Worm (Caenorhabditis elegans) whole organism, mixed stage, embryonic: ENCODE results near the gene srh-258.

Source experiments
- M03D4.4 ChIP-seq: sonication (generic microtip); optimal IDR thresholded peaks from 2 replicates; lab custom pipeline; 2017; ENCODE audit warnings: mild to moderate bottlenecking, missing genetic modification characterization, missing compliant biosample characterization
- bed-3 ChIP-seq: fragments of 200-800 bp; sonication (Bioruptor generic); optimal IDR thresholded peaks from 3 replicates; lab custom pipeline; 2018; ENCODE audit warnings: mild to moderate bottlenecking, missing genetic modification characterization, moderate library complexity, missing compliant biosample characterization
- blmp-1 ChIP-seq: fragments of 150-350 bp; optimal IDR thresholded peaks from 2 replicates; lab custom pipeline; 2014; ENCODE audit warnings: missing biosample characterization, missing genetic modification characterization
- ceh-39 ChIP-seq: fragments of 150-350 bp; optimal IDR thresholded peaks from 2 replicates; lab custom pipeline; 2014; ENCODE audit warnings: missing biosample characterization, missing genetic modification characterization
- ceh-43 ChIP-seq: fragments of 200-800 bp; sonication (Bioruptor generic); optimal IDR thresholded peaks from 2 replicates; lab custom pipeline; 2018; ENCODE audit warnings: mild to moderate bottlenecking, missing genetic modification characterization, moderate library complexity, missing compliant biosample characterization
- ceh-83 ChIP-seq: fragments of 200-800 bp; sonication (Bioruptor generic); optimal IDR thresholded peaks from 2 replicates; lab custom pipeline; 2018; ENCODE audit warnings: mild to moderate bottlenecking, missing genetic modification characterization, missing compliant biosample characterization
- ces-1 ChIP-seq: fragments of 150-350 bp; optimal IDR thresholded peaks from 2 replicates; lab custom pipeline; 2014; ENCODE audit warnings: missing biosample characterization, missing genetic modification reagents, missing genetic modification characterization
- cnd-1 ChIP-seq: fragments of 200-800 bp; sonication (Bioruptor generic); optimal IDR thresholded peaks from 2 replicates; lab custom pipeline; 2018; ENCODE audit warnings: mild to moderate bottlenecking, missing genetic modification characterization, missing compliant biosample characterization
- drap-1 ChIP-seq: fragments of 200-800 bp; sonication (Bioruptor generic); optimal IDR thresholded peaks from 3 replicates; lab custom pipeline; 2018; ENCODE audit warnings: mild to moderate bottlenecking, missing genetic modification characterization, missing compliant biosample characterization
- elt-1 ChIP-seq: sonication (generic microtip); optimal IDR thresholded peaks from 2 replicates; lab custom pipeline; 2017; ENCODE audit warnings: missing genetic modification characterization, mild to moderate bottlenecking, missing compliant biosample characterization, antibody characterized with exemption, moderate library complexity, borderline replicate concordance; ENCODE audit not compliant: insufficient read depth
- elt-3 ChIP-seq: fragments of 150-350 bp; optimal IDR thresholded peaks from 2 replicates; lab custom pipeline; 2014; ENCODE audit warnings: missing biosample characterization, missing genetic modification characterization
- flh-1 ChIP-seq: fragments of 200-800 bp; sonication (Bioruptor generic); optimal IDR thresholded peaks from 2 replicates; lab custom pipeline; 2018; ENCODE audit warnings: mild to moderate bottlenecking, missing genetic modification characterization, moderate library complexity, missing compliant biosample characterization
- ham-2 ChIP-seq: fragments of 200-800 bp; sonication (Bioruptor generic); optimal IDR thresholded peaks from 2 replicates; lab custom pipeline; 2018; ENCODE audit warnings: mild to moderate bottlenecking, missing genetic modification characterization, missing compliant biosample characterization
- hlh-1 ChIP-seq: fragments of 150-350 bp; optimal IDR thresholded peaks from 2 replicates; lab custom pipeline; 2014; ENCODE audit warnings: missing biosample characterization, missing genetic modification reagents, missing genetic modification characterization
- lin-13 ChIP-seq: fragments of 150-350 bp; optimal IDR thresholded peaks from 2 replicates; lab custom pipeline; 2014; ENCODE audit warnings: missing biosample characterization, missing genetic modification characterization
- lsy-2 ChIP-seq: fragments of 150-350 bp; optimal IDR thresholded peaks from 2 replicates; lab custom pipeline; 2014; ENCODE audit warnings: missing biosample characterization, missing genetic modification characterization
- mab-5 ChIP-seq: fragments of 150-350 bp; optimal IDR thresholded peaks from 2 replicates; lab custom pipeline; 2014; ENCODE audit warnings: missing biosample characterization, missing genetic modification characterization
- mep-1 ChIP-seq: fragments of 150-350 bp; optimal IDR thresholded peaks from 2 replicates; lab custom pipeline; 2017; ENCODE audit warnings: missing biosample characterization, missing genetic modification reagents, missing genetic modification characterization, inconsistent platforms
- mls-2 ChIP-seq: sonication (generic microtip); optimal IDR thresholded peaks from 2 replicates; lab custom pipeline; 2016; ENCODE audit warnings: mild to moderate bottlenecking, missing genetic modification characterization, moderate library complexity, missing compliant biosample characterization
- nhr-12 ChIP-seq: fragments of 150-350 bp; optimal IDR thresholded peaks from 2 replicates; lab custom pipeline; 2014; ENCODE audit warnings: missing biosample characterization, missing genetic modification characterization
- nhr-2 ChIP-seq: fragments of 150-350 bp; optimal IDR thresholded peaks from 2 replicates; lab custom pipeline; 2014; ENCODE audit warnings: missing biosample characterization, missing genetic modification characterization
- nhr-237 ChIP-seq: fragments of 150-350 bp; optimal IDR thresholded peaks from 2 replicates; lab custom pipeline; 2014; ENCODE audit warnings: missing biosample characterization, missing genetic modification characterization
- nhr-28 ChIP-seq: fragments of 150-350 bp; optimal IDR thresholded peaks from 2 replicates; lab custom pipeline; 2014; ENCODE audit warnings: missing biosample characterization, missing genetic modification characterization
- nhr-76 ChIP-seq: sonication (generic microtip); optimal IDR thresholded peaks from 2 replicates; lab custom pipeline; 2017; ENCODE audit warnings: missing biosample characterization, missing genetic modification characterization
- pha-4 ChIP-seq: fragments of 150-350 bp; optimal IDR thresholded peaks from 2 replicates; lab custom pipeline; 2018; ENCODE audit warnings: missing biosample characterization, missing genetic modification reagents, missing genetic modification characterization
- sem-2 ChIP-seq: fragments of 200-800 bp; sonication (Bioruptor generic); optimal IDR thresholded peaks from 2 replicates; lab custom pipeline; 2018; ENCODE audit warnings: mild to moderate bottlenecking, missing genetic modification characterization, missing compliant biosample characterization
- snpc-4 ChIP-seq: fragments of 150-350 bp; optimal IDR thresholded peaks from 2 replicates; lab custom pipeline; 2014; ENCODE audit warnings: missing biosample characterization, missing genetic modification characterization
- sptf-1 ChIP-seq: sonication (generic microtip); optimal IDR thresholded peaks from 2 replicates; lab custom pipeline; 2017; ENCODE audit warnings: mild to moderate bottlenecking, missing genetic modification characterization, moderate library complexity, missing compliant biosample characterization
- tbx-8 ChIP-seq: fragments of 200-800 bp; sonication (Bioruptor generic); optimal IDR thresholded peaks from 2 replicates; lab custom pipeline; 2018; ENCODE audit warnings: mild to moderate bottlenecking, missing genetic modification characterization, moderate library complexity, missing compliant biosample characterization
- unc-120 ChIP-seq: sonication (generic microtip); optimal IDR thresholded peaks from 2 replicates; lab custom pipeline; 2017; ENCODE audit warnings: missing genetic modification characterization, missing compliant biosample characterization; ENCODE audit not compliant: poor library complexity, severe bottlenecking
- unc-62 ChIP-seq: fragments of 150-350 bp; optimal IDR thresholded peaks from 2 replicates; lab custom pipeline; 2014; ENCODE audit warnings: missing biosample characterization, missing genetic modification reagents, missing genetic modification characterization
- zip-8 ChIP-seq: fragments of 150-350 bp; optimal IDR thresholded peaks from 2 replicates; lab custom pipeline; 2014; ENCODE audit warnings: missing biosample characterization, missing genetic modification characterization

srh-258 gene

DNA sequence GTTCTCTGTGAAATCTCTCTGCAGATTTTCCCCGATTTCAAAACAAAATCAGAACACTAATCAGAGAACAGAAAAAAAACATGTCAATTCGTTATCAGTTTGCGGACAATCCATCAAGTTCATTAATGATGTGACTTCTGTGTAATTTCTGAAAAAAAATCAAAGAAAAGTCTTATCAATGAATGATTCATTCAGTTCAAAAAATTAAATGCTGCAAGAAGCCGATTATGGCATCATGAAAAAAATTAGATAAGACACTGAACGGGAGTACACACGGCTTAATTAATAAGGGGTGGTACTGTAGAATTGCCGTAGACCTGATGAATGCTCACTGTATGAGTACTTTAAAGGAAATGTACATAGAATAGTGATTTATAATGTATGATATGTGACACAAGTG is 31.2 kb downstream of the srh-258 start:
- TF ChIP-seq unc-120 (tag; lab: Kevin White, UChicago) (no peak), elt-1 (tag; lab: Kevin White, UChicago) (no peak), nhr-2 (no peak), flh-1 (GFP tag; lab: Kevin White, UChicago) (no peak), hlh-1 (tag; lab: Kevin White, UChicago) (no peak), nhr-237 (tag; lab: Kevin White, UChicago) (no peak), M03D4.4 (tag; lab: Kevin White, UChicago) (no peak), drap-1 (GFP tag; lab: Kevin White, UChicago) (no peak), blmp-1 (tag; lab: Kevin White, UChicago) (no peak), pha-4 (tag; lab: Kevin White, UChicago) (no peak), mep-1 (tag; lab: Kevin White, UChicago) (no peak), ham-2 (no peak)

DNA sequence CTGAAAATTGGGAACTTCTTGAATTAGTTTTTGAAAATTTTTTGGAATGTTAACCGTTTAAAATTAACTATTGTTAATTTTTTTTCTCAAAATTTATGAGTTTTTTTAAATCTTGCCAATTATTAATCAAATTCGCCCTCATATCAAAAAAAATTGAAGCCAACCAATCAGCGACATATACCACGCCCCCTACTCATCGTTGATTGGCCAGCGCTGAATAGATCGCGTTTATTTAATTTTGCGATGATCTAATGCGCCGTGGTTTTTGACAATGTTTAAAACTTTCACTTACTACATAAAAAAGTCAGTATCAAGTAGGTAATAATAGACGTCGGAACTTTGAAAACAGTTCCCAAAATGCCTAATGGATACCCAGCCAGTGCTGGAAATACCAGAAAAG is 37.4 kb downstream of the srh-258 start:
- no peak for TF ChIP-seq nhr-2
- TF ChIP-seq drap-1 (GFP tag; lab: Kevin White, UChicago): no peak
- TF ChIP-seq nhr-28: no peak
- no peak for TF ChIP-seq nhr-12
- no peak for TF ChIP-seq mls-2 (tag; lab: Kevin White, UChicago)

DNA sequence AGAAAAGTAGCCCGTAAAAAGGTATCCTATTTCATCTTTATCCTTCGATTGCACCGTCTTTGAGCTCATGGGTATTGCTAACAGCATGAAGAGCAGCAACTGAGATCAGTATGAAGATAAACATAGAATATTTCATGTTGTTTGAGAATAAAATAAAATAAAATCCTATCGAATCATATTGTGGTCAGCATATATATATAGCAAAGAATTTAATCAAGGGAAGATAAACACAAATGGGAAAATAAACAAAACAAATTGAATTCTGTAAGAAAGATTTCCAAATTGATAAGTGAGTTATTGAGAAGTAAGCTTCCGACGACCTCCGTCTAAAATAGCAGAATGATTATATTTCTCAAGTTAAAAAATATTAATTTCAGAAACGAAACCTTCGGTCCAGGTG is 38.7 kb downstream of the srh-258 start, which contains the start of gene T26H5.10:
T26H5.10 (minus strand) TSS at position 101 of the 400 bp plus-strand sequence.
- no peak for TF ChIP-seq hlh-1 (tag; lab: Kevin White, UChicago)
- no peak for TF ChIP-seq ceh-39 (tag; lab: Kevin White, UChicago)
- no peak for TF ChIP-seq bed-3 (GFP tag; lab: Kevin White, UChicago)
- no peak for TF ChIP-seq unc-62 (GFP tag; lab: Kevin White, UChicago)
- TF ChIP-seq drap-1 (GFP tag; lab: Kevin White, UChicago): no peak
- no peak for TF ChIP-seq nhr-76 (tag; lab: Kevin White, UChicago)
- no peak for TF ChIP-seq zip-8 (tag; lab: Kevin White, UChicago)
- TF ChIP-seq sem-2 (GFP tag; lab: Kevin White, UChicago): no peak
- no peak for TF ChIP-seq nhr-12
- no peak for TF ChIP-seq mls-2 (tag; lab: Kevin White, UChicago)
- no peak for TF ChIP-seq flh-1 (GFP tag; lab: Kevin White, UChicago)
- TF ChIP-seq mab-5 (tag; lab: Kevin White, UChicago): no peak
- no peak for TF ChIP-seq nhr-2
- TF ChIP-seq lsy-2 (tag; lab: Kevin White, UChicago): no peak
- no peak for TF ChIP-seq nhr-28
- no peak for TF ChIP-seq snpc-4 (tag; lab: Kevin White, UChicago)

DNA sequence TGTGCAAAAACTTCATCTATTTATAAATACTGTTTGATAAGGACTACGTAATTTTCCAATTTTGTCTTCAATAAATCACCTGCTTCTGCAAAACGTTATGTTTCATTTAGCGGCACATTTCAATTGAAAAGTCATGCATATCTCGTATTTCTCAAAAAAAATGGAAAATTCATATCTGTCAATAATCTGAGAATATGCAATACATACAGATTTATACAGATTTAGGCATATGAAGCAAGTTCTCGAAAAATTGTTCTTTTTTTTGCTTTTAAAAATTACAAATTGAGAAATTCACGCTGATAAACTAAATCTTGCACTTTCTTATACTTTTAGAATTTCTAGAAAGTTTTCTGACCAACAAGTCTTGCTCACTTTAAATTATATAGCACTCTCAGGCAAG is 39.2 kb downstream of the srh-258 start, which contains the start of gene T26H5.11:
T26H5.11 (minus strand) TSS at position 101 of the 400 bp plus-strand sequence.
- TF ChIP-seq mep-1 (tag; lab: Kevin White, UChicago) (no peak), flh-1 (GFP tag; lab: Kevin White, UChicago) (no peak), mls-2 (tag; lab: Kevin White, UChicago) (no peak), bed-3 (GFP tag; lab: Kevin White, UChicago) (no peak)

DNA sequence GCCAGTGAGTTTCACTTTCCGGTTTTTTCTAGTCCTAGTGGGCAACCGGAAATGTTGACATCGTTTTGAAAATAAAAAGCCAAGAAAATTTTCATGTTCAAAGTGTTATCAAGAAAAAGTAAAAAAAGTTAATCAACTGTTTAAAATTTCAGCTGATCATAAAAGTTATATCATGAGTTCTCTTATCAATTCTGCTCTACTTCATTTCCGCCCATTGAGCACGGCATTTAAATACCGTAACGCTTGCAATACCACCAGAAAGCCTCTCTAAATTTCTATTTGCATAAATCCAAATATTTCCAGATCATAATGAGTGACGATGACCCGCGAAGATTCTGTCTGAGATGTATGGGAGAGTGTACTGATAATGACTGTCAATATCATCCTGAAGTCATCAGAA is 39.7 kb downstream of the srh-258 start, which contains the start of gene T26H5.9:
T26H5.9 (plus strand) TSS at position 302 of the 400 bp plus-strand sequence.
- TF ChIP-seq lsy-2 (tag; lab: Kevin White, UChicago): no peak
- no peak for TF ChIP-seq unc-62 (GFP tag; lab: Kevin White, UChicago)

DNA sequence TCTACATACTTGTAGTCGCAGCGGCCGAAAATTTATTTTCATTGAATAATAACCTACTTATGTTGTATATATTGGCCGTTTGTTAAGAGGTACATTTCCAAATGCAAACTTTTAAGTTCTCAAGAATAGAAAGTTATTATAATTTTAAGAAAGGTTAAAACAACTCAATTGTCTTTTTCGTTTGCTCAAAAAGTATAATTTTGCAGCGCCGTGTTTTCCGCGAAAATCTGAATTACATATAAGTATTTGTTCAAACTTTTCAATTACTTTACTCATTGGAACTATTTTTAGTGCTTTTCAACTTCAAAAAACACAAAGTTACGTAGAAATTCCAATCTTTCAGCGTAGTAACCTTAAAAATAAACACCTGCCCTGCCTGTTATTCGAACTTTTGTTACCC is 40.5 kb downstream of the srh-258 start, which contains the start of gene srh-239:
srh-239 (plus strand) TSS at position 301 of the 400 bp plus-strand sequence.
- TF ChIP-seq unc-62 (GFP tag; lab: Kevin White, UChicago): no peak
- no peak for TF ChIP-seq lin-13 (tag; lab: Kevin White, UChicago)
- TF ChIP-seq lsy-2 (tag; lab: Kevin White, UChicago): no peak
- TF ChIP-seq ceh-43: no peak

DNA sequence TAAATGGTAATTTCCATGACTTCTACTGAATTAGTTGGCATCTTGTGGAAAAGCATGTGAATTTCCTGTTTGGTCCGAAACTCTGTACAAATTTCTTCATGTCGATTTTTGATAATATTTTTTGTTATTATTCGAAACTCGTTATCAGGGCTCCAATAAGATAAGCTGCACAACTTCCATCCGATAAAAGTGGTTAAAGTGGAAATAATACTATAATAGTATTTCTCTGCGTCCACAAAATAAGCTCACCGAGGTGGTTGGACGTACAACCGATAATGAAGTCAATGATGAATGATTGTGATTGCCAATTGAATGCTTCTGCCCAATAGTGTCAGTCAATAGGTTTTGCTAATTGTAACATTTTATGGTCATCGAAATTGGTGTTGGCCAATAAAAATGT is 43.4 kb downstream of the srh-258 start, which contains the start of gene T26H5.4:
T26H5.4 (minus strand) TSS at position 294 of the 400 bp plus-strand sequence.
- TF ChIP-seq ceh-43: no peak
- TF ChIP-seq M03D4.4 (tag; lab: Kevin White, UChicago): no peak
- TF ChIP-seq sem-2 (GFP tag; lab: Kevin White, UChicago): no peak
- TF ChIP-seq ceh-39 (tag; lab: Kevin White, UChicago): no peak
- TF ChIP-seq mep-1 (tag; lab: Kevin White, UChicago): no peak
- TF ChIP-seq drap-1 (GFP tag; lab: Kevin White, UChicago): no peak
- TF ChIP-seq elt-3 (tag; lab: Kevin White, UChicago): no peak
- no peak for TF ChIP-seq cnd-1
- TF ChIP-seq ces-1 (GFP tag; lab: Kevin White, UChicago): no peak
- TF ChIP-seq nhr-28: no peak
- no peak for TF ChIP-seq elt-1 (tag; lab: Kevin White, UChicago)
- TF ChIP-seq mls-2 (tag; lab: Kevin White, UChicago): no peak
- no peak for TF ChIP-seq snpc-4 (tag; lab: Kevin White, UChicago)
- TF ChIP-seq ham-2: no peak
- TF ChIP-seq flh-1 (GFP tag; lab: Kevin White, UChicago): no peak
- TF ChIP-seq tbx-8: no peak
- no peak for TF ChIP-seq mab-5 (tag; lab: Kevin White, UChicago)
- TF ChIP-seq ceh-83 (GFP tag; lab: Kevin White, UChicago): no peak
- TF ChIP-seq sptf-1 (tag; lab: Kevin White, UChicago): no peak
